Worm (Caenorhabditis elegans) whole organism, early embryonic: Measurements from ENCODE around the gene H03G16.6.

Experiments used
- ama-1 ChIP-seq: fragments of 150-350 bp; optimal IDR thresholded peaks from 2 replicates; lab custom pipeline; 2014
- ceh-13 ChIP-seq: fragments of 200-800 bp; sonication (Bioruptor generic); optimal IDR thresholded peaks from 2 replicates; lab custom pipeline; 2018; ENCODE audit warnings: mild to moderate bottlenecking, missing genetic modification characterization, missing compliant biosample characterization
- ceh-36 ChIP-seq: sonication (generic microtip); optimal IDR thresholded peaks from 2 replicates; lab custom pipeline; 2016; ENCODE audit warnings: missing genetic modification characterization, inconsistent platforms, missing compliant biosample characterization
- ets-7 ChIP-seq: sonication (generic microtip); optimal IDR thresholded peaks from 2 replicates; lab custom pipeline; 2016; ENCODE audit warnings: missing genotype, missing genetic modification characterization, missing compliant biosample characterization
- flt-1 ChIP-seq: fragments of 200-800 bp; sonication (Bioruptor generic); IDR thresholded peaks from 2 replicates; pipeline ENCODE4 v1.3.6; 2022; ENCODE audit warnings: missing genetic modification characterization, missing compliant biosample characterization
- tbx-11 ChIP-seq: fragments of 200-800 bp; sonication (Bioruptor generic); IDR thresholded peaks from 2 replicates; pipeline ENCODE4 v1.3.6; 2022; ENCODE audit warnings: missing genetic modification characterization, missing compliant biosample characterization
- tra-4 ChIP-seq: sonication (generic microtip); optimal IDR thresholded peaks from 2 replicates; lab custom pipeline; 2017; ENCODE audit warnings: missing genetic modification characterization, missing compliant biosample characterization

DNA sequence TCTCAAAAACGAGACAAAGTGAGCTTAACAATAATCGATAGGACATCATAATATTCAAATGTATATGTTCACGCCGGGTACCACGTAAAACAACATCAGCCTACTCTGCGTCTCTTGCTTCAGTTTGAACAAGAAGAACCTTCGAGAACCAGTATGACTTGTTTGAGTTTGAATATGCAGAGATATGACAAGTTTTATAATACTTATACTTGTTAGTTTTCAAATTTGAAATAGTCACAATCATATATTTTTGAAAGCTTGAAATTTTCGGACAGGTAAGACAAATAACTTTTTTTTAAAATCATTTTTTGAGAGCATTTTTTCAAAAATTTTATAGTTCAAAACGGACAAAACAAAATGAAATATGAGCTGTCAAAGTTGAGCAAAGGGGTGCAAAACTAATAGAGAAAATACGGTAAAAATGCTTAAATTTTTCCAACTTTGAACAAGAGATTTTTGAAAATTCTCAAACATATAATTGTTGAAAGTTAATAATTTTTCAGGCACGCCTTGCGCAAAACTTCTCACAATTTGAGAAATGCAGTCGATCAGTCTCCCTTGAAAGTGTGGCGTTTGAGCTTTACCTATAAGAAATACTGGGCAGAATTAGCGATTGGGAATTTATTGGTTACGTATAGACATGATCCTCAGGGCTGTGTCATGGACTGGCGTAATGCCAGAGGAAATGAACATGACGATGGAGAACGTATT is 893 bp downstream of the H03G16.6 start, which contains the start of gene H03G16.1:
- no peak for TF ChIP-seq tra-4
- no peak for TF ChIP-seq flt-1
- TF ChIP-seq ceh-13, result no peak
- TF ChIP-seq ets-7, result no peak
- no peak for TF ChIP-seq tbx-11 (GFP tag; lab: Robert Waterston, UW)
- no peak for TF ChIP-seq ceh-36
- TF ChIP-seq ama-1, result no peak
